Fruit fly (Drosophila melanogaster) whole organism, embryonic: Measurements from ENCODE around the gene CG32379.

ENCODE experiments used
- Adf1 ChIP-seq: fragments of 200-800 bp; sonication (Bioruptor generic); IDR thresholded peaks from 2 replicates; pipeline ENCODE4 v1.3.6; 2022; ENCODE audit warnings: missing biosample characterization, missing genetic modification characterization
- B-H2 ChIP-seq: fragments of 200-800 bp; sonication (Bioruptor generic); optimal IDR thresholded peaks from 2 replicates; lab custom pipeline; 2018; ENCODE audit warnings: missing biosample characterization, mild to moderate bottlenecking, missing genetic modification characterization
- C15 ChIP-seq: fragments of 200-800 bp; sonication (Bioruptor generic); IDR thresholded peaks from 3 replicates; pipeline ENCODE4 v1.3.6; 2022; ENCODE audit warnings: missing biosample characterization, missing genetic modification characterization
- CG1024 ChIP-seq: fragments of 200-800 bp; sonication (Bioruptor generic); IDR thresholded peaks from 2 replicates; pipeline ENCODE4 v1.3.6; 2022; ENCODE audit warnings: missing biosample characterization, missing genetic modification characterization
- CG12744 ChIP-seq: fragments of 200-800 bp; sonication (Bioruptor generic); optimal IDR thresholded peaks from 2 replicates; lab custom pipeline; 2016; ENCODE audit warnings: missing biosample characterization, missing genetic modification characterization
- CG13296 ChIP-seq: fragments of 200-800 bp; sonication (Bioruptor generic); optimal IDR thresholded peaks from 3 replicates; lab custom pipeline; 2018; ENCODE audit warnings: missing biosample characterization, mild to moderate bottlenecking, missing genetic modification characterization
- CG13424 ChIP-seq: fragments of 200-800 bp; sonication (Bioruptor generic); optimal IDR thresholded peaks from 2 replicates; lab custom pipeline; 2019; ENCODE audit warnings: missing biosample characterization, mild to moderate bottlenecking, missing genetic modification characterization, moderate library complexity
- CG14014 ChIP-seq: fragments of 200-800 bp; sonication (Bioruptor generic); IDR thresholded peaks from 2 replicates; pipeline ENCODE4 v1.3.6; 2022; ENCODE audit warnings: missing biosample characterization, missing genetic modification characterization
- CG17186 ChIP-seq: fragments of 200-800 bp; sonication (Bioruptor generic); optimal IDR thresholded peaks from 3 replicates; lab custom pipeline; 2017; ENCODE audit warnings: missing biosample characterization, missing genetic modification reagents, missing genetic modification characterization
- CG17361 ChIP-seq: fragments of 200-800 bp; sonication (Bioruptor generic); IDR thresholded peaks from 3 replicates; pipeline ENCODE4 v1.3.6; 2022; ENCODE audit warnings: missing biosample characterization, missing genetic modification characterization
- CG17568 ChIP-seq: fragments of 200-800 bp; sonication (Bioruptor generic); optimal IDR thresholded peaks from 2 replicates; lab custom pipeline; 2018; ENCODE audit warnings: missing biosample characterization, mild to moderate bottlenecking, missing genetic modification characterization, moderate library complexity
- CG18764 ChIP-seq: fragments of 200-800 bp; sonication (Bioruptor generic); optimal IDR thresholded peaks from 3 replicates; lab custom pipeline; 2016; ENCODE audit warnings: missing biosample characterization, missing genetic modification characterization
- CG2202 ChIP-seq: fragments of 200-800 bp; sonication (Bioruptor generic); optimal IDR thresholded peaks from 2 replicates; lab custom pipeline; 2018; ENCODE audit warnings: missing biosample characterization, mild to moderate bottlenecking, missing genetic modification characterization
- CG2712 ChIP-seq: fragments of 200-800 bp; optimal IDR thresholded peaks from 3 replicates; lab custom pipeline; 2019; ENCODE audit warnings: missing biosample characterization, mild to moderate bottlenecking, missing genetic modification characterization, moderate library complexity
- CG3995 ChIP-seq: fragments of 200-800 bp; sonication (Bioruptor generic); optimal IDR thresholded peaks from 3 replicates; lab custom pipeline; 2016; ENCODE audit warnings: missing biosample characterization, missing genetic modification characterization
- CG42726 ChIP-seq: fragments of 200-800 bp; sonication (Bioruptor generic); IDR thresholded peaks from 2 replicates; pipeline ENCODE4 v1.3.6; 2022; ENCODE audit warnings: missing biosample characterization, missing genetic modification characterization; ENCODE audit not compliant: partially characterized antibody
- CG4360 ChIP-seq: fragments of 200-800 bp; sonication (Bioruptor generic); IDR thresholded peaks from 2 replicates; pipeline ENCODE4 v1.3.6; 2022; ENCODE audit warnings: missing biosample characterization, missing genetic modification characterization
- CG7372 ChIP-seq: fragments of 200-800 bp; sonication (Bioruptor generic); IDR thresholded peaks from 2 replicates; pipeline ENCODE4 v1.3.6; 2022; ENCODE audit warnings: missing biosample characterization, missing genetic modification characterization
- CG7963 ChIP-seq: fragments of 200-800 bp; sonication (Bioruptor generic); IDR thresholded peaks from 3 replicates; pipeline ENCODE4 v1.3.6; 2022; ENCODE audit warnings: missing biosample characterization, missing genetic modification characterization; ENCODE audit not compliant: partially characterized antibody
- CG8281 ChIP-seq: fragments of 200-800 bp; sonication (Bioruptor generic); optimal IDR thresholded peaks from 2 replicates; lab custom pipeline; 2018; ENCODE audit warnings: missing biosample characterization, mild to moderate bottlenecking, missing genetic modification characterization, moderate library complexity
- CG8388 ChIP-seq: fragments of 200-800 bp; sonication (Bioruptor generic); optimal IDR thresholded peaks from 2 replicates; lab custom pipeline; 2019; ENCODE audit warnings: missing biosample characterization, mild to moderate bottlenecking, missing genetic modification characterization, moderate library complexity
- CG9727 ChIP-seq: fragments of 200-800 bp; sonication (Bioruptor generic); optimal IDR thresholded peaks from 3 replicates; lab custom pipeline; 2017; ENCODE audit warnings: missing biosample characterization, mild to moderate bottlenecking, missing genetic modification characterization
- CG9932 ChIP-seq: fragments of 200-800 bp; sonication (Bioruptor generic); IDR thresholded peaks from 2 replicates; pipeline ENCODE4 v1.3.6; 2022; ENCODE audit warnings: missing biosample characterization, missing genetic modification characterization
- Dbx ChIP-seq: fragments of 200-800 bp; sonication (Bioruptor generic); IDR thresholded peaks from 3 replicates; pipeline ENCODE4 v1.3.6; 2022; ENCODE audit warnings: missing biosample characterization, missing genetic modification characterization
- H2.0 ChIP-seq: fragments of 200-800 bp; sonication (Bioruptor generic); IDR thresholded peaks from 2 replicates; pipeline ENCODE4 v1.3.6; 2022; ENCODE audit warnings: missing biosample characterization, missing genetic modification characterization
- HHEX ChIP-seq: fragments of 200-800 bp; sonication (Bioruptor generic); optimal IDR thresholded peaks from 3 replicates; lab custom pipeline; 2017; ENCODE audit warnings: missing biosample characterization, mild to moderate bottlenecking, missing genetic modification characterization, missing genetic modification reagents
- Hr39 ChIP-seq: fragments of >200 bp; optimal IDR thresholded peaks from 2 replicates; lab custom pipeline; 2017
- Opbp ChIP-seq: fragments of 200-800 bp; sonication (Bioruptor generic); IDR thresholded peaks from 3 replicates; pipeline ENCODE4 v1.3.6; 2022; ENCODE audit warnings: missing biosample characterization, missing genetic modification characterization; ENCODE audit not compliant: partially characterized antibody
- Pdp1 ChIP-seq, 2 experiments: fragments of 200-800 bp; sonication (Bioruptor generic); optimal IDR thresholded peaks; 3 replicates each; lab custom pipeline; 2016; ENCODE audit warnings: missing biosample characterization in 2 of 2, missing genetic modification characterization in 2 of 2, mild to moderate bottlenecking in 1 of 2, moderate library complexity in 1 of 2
- Ravus ChIP-seq: fragments of 200-800 bp; sonication (Bioruptor generic); IDR thresholded peaks from 2 replicates; pipeline ENCODE4 v1.3.6; 2022; ENCODE audit warnings: missing biosample characterization, missing genetic modification characterization
- Sox102F ChIP-seq: fragments of 200-800 bp; sonication (Bioruptor generic); optimal IDR thresholded peaks from 2 replicates; lab custom pipeline; 2018; ENCODE audit warnings: missing biosample characterization, mild to moderate bottlenecking, missing genetic modification characterization, moderate library complexity
- Sry-β ChIP-seq: fragments of 200-800 bp; sonication (Bioruptor generic); optimal IDR thresholded peaks from 2 replicates; lab custom pipeline; 2018; ENCODE audit warnings: missing biosample characterization, mild to moderate bottlenecking, missing genetic modification characterization, moderate library complexity
- Ssrp ChIP-seq: fragments of 200-800 bp; sonication (Bioruptor generic); optimal IDR thresholded peaks from 2 replicates; lab custom pipeline; 2018; ENCODE audit warnings: missing biosample characterization, mild to moderate bottlenecking, missing genetic modification characterization, moderate library complexity
- YL-1 ChIP-seq: fragments of 200-800 bp; sonication (Bioruptor generic); optimal IDR thresholded peaks from 3 replicates; lab custom pipeline; 2017; ENCODE audit warnings: missing biosample characterization, mild to moderate bottlenecking, missing genetic modification characterization
- bsh ChIP-seq, 2 experiments: fragments of 200-800 bp; sonication (Bioruptor generic); optimal IDR thresholded peaks; 2 replicates each; lab custom pipeline; 2017 to 2018; ENCODE audit warnings: mild to moderate bottlenecking in 2 of 2, missing biosample characterization in 2 of 2, missing genetic modification characterization in 2 of 2, moderate library complexity in 1 of 2
- cas ChIP-seq: fragments of 200-800 bp; sonication (Bioruptor generic); IDR thresholded peaks from 2 replicates; pipeline ENCODE4 v1.3.6; 2022; ENCODE audit warnings: missing biosample characterization, missing genetic modification characterization
- cato ChIP-seq: fragments of 200-800 bp; sonication (Bioruptor generic); optimal IDR thresholded peaks from 2 replicates; lab custom pipeline; 2016; ENCODE audit warnings: missing biosample characterization, missing genetic modification characterization, borderline replicate concordance
- gem ChIP-seq: fragments of 200-800 bp; sonication (Bioruptor generic); optimal IDR thresholded peaks from 2 replicates; lab custom pipeline; 2019; ENCODE audit warnings: missing biosample characterization, mild to moderate bottlenecking, missing genetic modification characterization, moderate library complexity
- gro ChIP-seq: fragments of 200-800 bp; sonication (Bioruptor generic); optimal IDR thresholded peaks from 2 replicates; lab custom pipeline; 2016; ENCODE audit warnings: missing biosample characterization, missing genetic modification characterization
- hbn ChIP-seq: fragments of 200-800 bp; sonication (Bioruptor generic); IDR thresholded peaks from 2 replicates; pipeline ENCODE4 v1.3.6; 2022; ENCODE audit warnings: missing biosample characterization, missing genetic modification characterization; ENCODE audit not compliant: partially characterized antibody
- jing ChIP-seq: fragments of 200-800 bp; sonication (Bioruptor generic); optimal IDR thresholded peaks from 2 replicates; lab custom pipeline; 2018; ENCODE audit warnings: missing biosample characterization, mild to moderate bottlenecking, missing genetic modification characterization
- knrl ChIP-seq: fragments of 200-800 bp; sonication (Bioruptor generic); IDR thresholded peaks from 3 replicates; pipeline ENCODE4 v1.3.6; 2022; ENCODE audit warnings: missing biosample characterization, missing genetic modification characterization; ENCODE audit not compliant: partially characterized antibody
- lbe ChIP-seq: fragments of 200-800 bp; sonication (Bioruptor generic); optimal IDR thresholded peaks from 2 replicates; lab custom pipeline; 2016; ENCODE audit warnings: missing biosample characterization, mild to moderate bottlenecking, missing genetic modification characterization
- lmd ChIP-seq: fragments of 200-800 bp; sonication (Bioruptor generic); IDR thresholded peaks from 2 replicates; pipeline ENCODE4 v1.3.6; 2022; ENCODE audit warnings: missing biosample characterization, missing genetic modification characterization
- sc ChIP-seq, 3 experiments: fragments of >200 bp in 2 of 3; fragments of 200-800 bp in 1 of 3; sonication (Bioruptor generic) in 1 of 3; optimal IDR thresholded peaks; 2 replicates in 2 of 3; 3 replicates in 1 of 3; lab custom pipeline; 2017; ENCODE audit warnings: mild to moderate bottlenecking in 1 of 3, missing biosample characterization in 1 of 3, missing genetic modification characterization in 1 of 3, missing genetic modification reagents in 1 of 3
- sd ChIP-seq: fragments of 200-800 bp; sonication (Bioruptor generic); optimal IDR thresholded peaks from 3 replicates; lab custom pipeline; 2018; ENCODE audit warnings: missing biosample characterization, mild to moderate bottlenecking, missing genetic modification characterization, moderate library complexity
- so ChIP-seq: fragments of 200-800 bp; sonication (Bioruptor generic); IDR thresholded peaks from 3 replicates; pipeline ENCODE4 v1.3.6; 2022; ENCODE audit warnings: missing biosample characterization, missing genetic modification characterization
- vnd ChIP-seq: fragments of 200-800 bp; sonication (Bioruptor generic); IDR thresholded peaks from 3 replicates; pipeline ENCODE4 v1.3.6; 2022; ENCODE audit warnings: missing biosample characterization, missing genetic modification characterization; ENCODE audit not compliant: partially characterized antibody

CG32379 gene

DNA sequence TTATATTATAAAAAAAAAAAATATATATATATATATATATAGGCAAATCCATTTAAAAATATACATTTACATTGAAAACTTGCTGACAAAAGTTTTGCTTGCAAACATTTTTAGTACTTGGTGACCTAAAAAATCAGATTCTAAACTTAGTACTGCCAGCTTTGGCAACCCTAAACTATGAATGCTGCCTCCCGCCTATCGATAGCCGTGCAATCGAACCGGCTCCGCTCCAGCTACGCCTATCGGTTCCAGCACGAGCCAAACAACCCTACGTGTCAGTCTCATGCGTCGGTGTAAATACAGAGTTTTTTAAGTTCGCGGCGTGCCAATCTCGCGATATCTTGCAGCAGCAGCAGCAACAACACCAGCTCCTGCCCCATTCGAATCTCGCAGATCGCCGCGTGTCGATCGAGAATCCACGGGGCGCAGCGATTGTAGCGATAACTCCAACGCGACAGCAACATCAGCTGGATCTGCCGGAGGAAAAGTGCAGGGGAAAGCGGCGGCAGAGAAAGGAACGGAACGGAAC is 35.8 kb upstream of the CG32379 start, which contains the start of gene Sec63 (continued):
- TF ChIP-seq Pdp1 (GFP tag; optimal IDR thresholded peaks at IDR 0.05; lab: Kevin White, UChicago) (peak; percentile 5 to 11), CG8388 (peak; percentile 49), CG18764 (GFP tag; lab: Kevin White, UChicago) (no peak), CG9727 (GFP tag; lab: Kevin White, UChicago) (peak; percentile 20), hbn (GFP tag; lab: Robert Waterston, UW) (peak; percentile 72), CG13424 (peak; percentile 68), CG17186 (GFP tag; lab: Kevin White, UChicago) (peak; percentile 41), cas (GFP tag; lab: Robert Waterston, UW) (0 out of 2 replicates have a peak, but pooled peaks have one; percentile 34), Hr39 (lab: Kevin White, UChicago) (no peak), CG17361 (peak; percentile 37; the same call in 1 of the 3 replicates), vnd (GFP tag; lab: Robert Waterston, UW) (peak; percentile 78), CG7963 (GFP tag; lab: Robert Waterston, UW) (peak; percentile 93), gro (peak; percentile 76), B-H2 (GFP tag; lab: Kevin White, UChicago) (peak; percentile 43), CG8281 (no peak), YL-1 (GFP tag; lab: Kevin White, UChicago) (no peak), sc (optimal IDR thresholded peaks at IDR 0.05; lab: Kevin White, UChicago) (no peak), sc (GFP tag; optimal IDR thresholded peaks at IDR 0.05; lab: Kevin White, UChicago) (peak; percentile 4), HHEX (GFP tag; lab: Kevin White, UChicago) (peak; percentile 34), CG42726 (GFP tag; lab: Robert Waterston, UW) (peak; percentile 94), Sox102F (GFP tag; lab: Kevin White, UChicago) (no peak), CG14014 (GFP tag; lab: Robert Waterston, UW) (peak; percentile 66), CG4360 (GFP tag; lab: Robert Waterston, UW) (no peak), Ssrp (peak; percentile 42), sd (peak; percentile 19), CG2712 (tag; lab: Kevin White, UChicago) (peak; percentile 31), Adf1 (GFP tag; lab: Robert Waterston, UW) (0 out of 2 replicates have a peak, but pooled peaks have one; percentile 3), H2.0 (GFP tag; lab: Robert Waterston, UW) (peak; percentile 47; the same call in 1 of the 2 replicates), CG9932 (GFP tag; lab: Robert Waterston, UW) (peak; percentile 78), Sry-β (GFP tag; lab: Kevin White, UChicago) (peak; percentile 27), CG12744 (GFP tag; lab: Kevin White, UChicago) (no peak), CG1024 (GFP tag; lab: Robert Waterston, UW) (no peak), so (GFP tag; lab: Robert Waterston, UW) (peak; percentile 60; the same call in 2 of the 3 replicates), CG17568 (GFP tag; lab: Kevin White, UChicago) (no peak), knrl (GFP tag; lab: Robert Waterston, UW) (peak; percentile 91), Dbx (GFP tag; lab: Robert Waterston, UW) (peak; percentile 45; the same call in 2 of the 3 replicates), bsh (GFP tag; optimal IDR thresholded peaks at IDR 0.05; lab: Kevin White, UChicago) (peak in 1 of 2 experiments; percentile 32), jing (no peak), lmd (GFP tag; lab: Robert Waterston, UW) (peak; percentile 56; the same call in 1 of the 2 replicates), Ravus (0 out of 2 replicates have a peak, but pooled peaks have one; percentile 9), CG3995 (GFP tag; lab: Kevin White, UChicago) (peak; percentile 27), CG7372 (GFP tag; lab: Robert Waterston, UW) (peak; percentile 43; the same call in 1 of the 2 replicates), lbe (no peak), cato (GFP tag; lab: Kevin White, UChicago) (peak; percentile 36), gem (tag; lab: Kevin White, UChicago) (peak; percentile 71), CG13296 (GFP tag; lab: Kevin White, UChicago) (no peak), Opbp (GFP tag; lab: Robert Waterston, UW) (peak; percentile 88), CG2202 (tag; lab: Kevin White, UChicago) (no peak), C15 (GFP tag; lab: Robert Waterston, UW) (no peak)
